Fruit fly (Drosophila melanogaster): ENCODE results near the gene Ing3.
A peak's percentile ranks its signal among the peaks of the same experiment; 100 is the strongest.

Ing3 gene

dm6 chrX:18650252-18650651, 2.6 kb downstream of the Ing3 start, which contains the start of gene Hou:
TSS of gene Hou (minus strand) at chrX:18650444.
- TF ChIP-seq Dif (GFP tag; optimal IDR thresholded peaks at IDR 0.05; ENCODE audit: partially characterized antibody) (peak; percentile 29), Dfd (GFP tag; optimal IDR thresholded peaks at IDR 0.05) (no peak), Rel (GFP tag; optimal IDR thresholded peaks at IDR 0.05) (no peak), Rel (tag; optimal IDR thresholded peaks at IDR 0.05) (peak; percentile 14)

- no peak for TF ChIP-seq ey (GFP tag; optimal IDR thresholded peaks at IDR 0.05)
- peak; percentile 24 for TF ChIP-seq Hr83 (GFP tag; optimal IDR thresholded peaks at IDR 0.05; ENCODE audit: poor library complexity, severe bottlenecking)
Measured at dm6 chrX:18647961-18648360, 4.9 kb downstream of the Ing3 start, which contains the start of gene Nup35. TSS of gene Nup35 (plus strand) at chrX:18648182.

dm6 chrX:18646855-18647699, 5.8 kb downstream of the Ing3 start, which contains the start of gene Rip11:
TSS of gene Rip11 (minus strand) at chrX:18647648.
- TF ChIP-seq Rel (GFP tag; optimal IDR thresholded peaks at IDR 0.05), result peak; percentile 53
- peak; percentile 94 for TF ChIP-seq Rel (tag; optimal IDR thresholded peaks at IDR 0.05)
- TF ChIP-seq woc (GFP tag; optimal IDR thresholded peaks at IDR 0.05), result peak; percentile 58
- peak; percentile 17 for TF ChIP-seq sage (GFP tag; optimal IDR thresholded peaks at IDR 0.05)
- TF ChIP-seq Dif (GFP tag; optimal IDR thresholded peaks at IDR 0.05; ENCODE audit: partially characterized antibody), result peak; percentile 49
- no peak for TF ChIP-seq pan (optimal IDR thresholded peaks at IDR 0.05)
- TF ChIP-seq Vsx2 (GFP tag; optimal IDR thresholded peaks at IDR 0.05; ENCODE audit: partially characterized antibody), result no peak
- peak; percentile 74 for TF ChIP-seq rgr (GFP tag; optimal IDR thresholded peaks at IDR 0.05)
- peak; percentile 76 for TF ChIP-seq ey (GFP tag; optimal IDR thresholded peaks at IDR 0.05)
- TF ChIP-seq usp (GFP tag; optimal IDR thresholded peaks at IDR 0.05), result no peak
- peak; percentile 74 for TF ChIP-seq OdsH (GFP tag; optimal IDR thresholded peaks at IDR 0.05)
- no peak for TF ChIP-seq N (GFP tag; optimal IDR thresholded peaks at IDR 0.05)
- peak; percentile 80 for TF ChIP-seq Jra (GFP tag; optimal IDR thresholded peaks at IDR 0.05)
- TF ChIP-seq br (GFP tag; optimal IDR thresholded peaks at IDR 0.05), result peak; percentile 77
- TF ChIP-seq dmrt93B (GFP tag; optimal IDR thresholded peaks at IDR 0.05), result no peak
- no peak for TF ChIP-seq CrebA (GFP tag; optimal IDR thresholded peaks at IDR 0.05; ENCODE audit: borderline replicate concordance)
- TF ChIP-seq tai (GFP tag; optimal IDR thresholded peaks at IDR 0.05), result no peak
- peak in 1 of 2 experiments; percentile 82 for TF ChIP-seq foxo (GFP tag; optimal IDR thresholded peaks at IDR 0.05)
- peak; percentile 76 for TF ChIP-seq fru (GFP tag; optimal IDR thresholded peaks at IDR 0.05)
- TF ChIP-seq Sp1 (GFP tag; optimal IDR thresholded peaks at IDR 0.05), result peak; percentile 74
- peak; percentile 5 for TF ChIP-seq CG32264 (GFP tag; optimal IDR thresholded peaks at IDR 0.05)
- TF ChIP-seq jim (GFP tag; optimal IDR thresholded peaks at IDR 0.05), result no peak
- peak; percentile 45 for TF ChIP-seq sv (GFP tag; optimal IDR thresholded peaks at IDR 0.05)
- TF ChIP-seq CG9705 (GFP tag; optimal IDR thresholded peaks at IDR 0.05), result peak; percentile 14
- no peak for TF ChIP-seq GATAd (GFP tag; optimal IDR thresholded peaks at IDR 0.05)
- TF ChIP-seq Myc (optimal IDR thresholded peaks at IDR 0.05), result no peak
- peak; percentile 79 for TF ChIP-seq h (GFP tag; optimal IDR thresholded peaks at IDR 0.05)
- TF ChIP-seq Mio (GFP tag; optimal IDR thresholded peaks at IDR 0.05), result no peak
- TF ChIP-seq HLH106 (tag; optimal IDR thresholded peaks at IDR 0.05), result peak; percentile 42
- peak; percentile 58 for TF ChIP-seq Hr83 (GFP tag; optimal IDR thresholded peaks at IDR 0.05; ENCODE audit: poor library complexity, severe bottlenecking)
- peak; percentile 71 for TF ChIP-seq psq (GFP tag; optimal IDR thresholded peaks at IDR 0.05)

- TF ChIP-seq CG32264 (GFP tag; optimal IDR thresholded peaks at IDR 0.05), result peak; percentile 14
- no peak for TF ChIP-seq Mio (GFP tag; optimal IDR thresholded peaks at IDR 0.05)
- no peak for TF ChIP-seq usp (GFP tag; optimal IDR thresholded peaks at IDR 0.05)
- TF ChIP-seq brk (GFP tag; optimal IDR thresholded peaks at IDR 0.05), result no peak
- TF ChIP-seq ey (GFP tag; optimal IDR thresholded peaks at IDR 0.05), result peak; percentile 72
- peak; percentile 20 for TF ChIP-seq dsf (GFP tag; optimal IDR thresholded peaks at IDR 0.05; ENCODE audit: borderline replicate concordance)
- peak; percentile 41 for TF ChIP-seq sage (GFP tag; optimal IDR thresholded peaks at IDR 0.05)
- TF ChIP-seq OdsH (GFP tag; optimal IDR thresholded peaks at IDR 0.05), result peak; percentile 59
- TF ChIP-seq foxo (GFP tag; optimal IDR thresholded peaks at IDR 0.05), result peak in 1 of 2 experiments; percentile 82
- TF ChIP-seq br (GFP tag; optimal IDR thresholded peaks at IDR 0.05), result peak; percentile 73
- no peak for TF ChIP-seq dl (GFP tag; optimal IDR thresholded peaks at IDR 0.05; ENCODE audit: insufficient read depth in 1 of 2, partially characterized antibody in 2 of 2)
- peak; percentile 74 for TF ChIP-seq rgr (GFP tag; optimal IDR thresholded peaks at IDR 0.05)
- TF ChIP-seq psq (GFP tag; optimal IDR thresholded peaks at IDR 0.05), result peak; percentile 57
- TF ChIP-seq Hr78 (GFP tag; optimal IDR thresholded peaks at IDR 0.05), result no peak
- TF ChIP-seq woc (GFP tag; optimal IDR thresholded peaks at IDR 0.05), result peak; percentile 31
- peak; percentile 91 for TF ChIP-seq Hr83 (GFP tag; optimal IDR thresholded peaks at IDR 0.05; ENCODE audit: poor library complexity, severe bottlenecking)
- no peak for TF ChIP-seq Dfd (GFP tag; optimal IDR thresholded peaks at IDR 0.05)
- peak; percentile 47 for TF ChIP-seq Jra (GFP tag; optimal IDR thresholded peaks at IDR 0.05)
- peak; percentile 36 for TF ChIP-seq sv (GFP tag; optimal IDR thresholded peaks at IDR 0.05)
- TF ChIP-seq Rel (GFP tag; optimal IDR thresholded peaks at IDR 0.05), result no peak
- TF ChIP-seq Rel (tag; optimal IDR thresholded peaks at IDR 0.05), result peak; percentile 35
- no peak for TF ChIP-seq lola (GFP tag; optimal IDR thresholded peaks at IDR 0.05)
- no peak for TF ChIP-seq GATAd (GFP tag; optimal IDR thresholded peaks at IDR 0.05)
- peak; percentile 78 for TF ChIP-seq fru (GFP tag; optimal IDR thresholded peaks at IDR 0.05)
- peak; percentile 65 for TF ChIP-seq Sp1 (GFP tag; optimal IDR thresholded peaks at IDR 0.05)
- TF ChIP-seq Hnf4 (GFP tag; optimal IDR thresholded peaks at IDR 0.05), result peak; percentile 58
- peak; percentile 77 for TF ChIP-seq h (GFP tag; optimal IDR thresholded peaks at IDR 0.05)
- TF ChIP-seq HLH106 (tag; optimal IDR thresholded peaks at IDR 0.05), result peak; percentile 42
- peak; percentile 13 for TF ChIP-seq dmrt93B (GFP tag; optimal IDR thresholded peaks at IDR 0.05)
Measured at dm6 chrX:18645720-18646213, 7.1 kb downstream of the Ing3 start.

All from whole organism, wandering third instar larva.